Fruit fly (Drosophila melanogaster): ENCODE measurements around the gene CG9109.

The CG9109 gene

dm6 chr2L:6078757-6079351 is 44.6 kb upstream of the CG9109 start (continued):
- TF ChIP-seq eve (GFP tag; optimal IDR thresholded peaks at IDR 0.05) (no peak), shn (GFP tag; optimal IDR thresholded peaks at IDR 0.05) (no peak), maf-S (GFP tag; optimal IDR thresholded peaks at IDR 0.05) (no peak), CG15269 (tag; optimal IDR thresholded peaks at IDR 0.05) (no peak), CG13287 (GFP tag; IDR thresholded peaks at IDR 0.05; ENCODE audit: partially characterized antibody) (no peak), ssp (GFP tag; IDR thresholded peaks at IDR 0.05) (no peak), unpg (GFP tag; optimal IDR thresholded peaks at IDR 0.05) (no peak), CG7963 (GFP tag; IDR thresholded peaks at IDR 0.05; ENCODE audit: partially characterized antibody) (no peak), sqz (GFP tag; optimal IDR thresholded peaks at IDR 0.05) (no peak), YL-1 (GFP tag; optimal IDR thresholded peaks at IDR 0.05) (no peak), CG30020 (tag; optimal IDR thresholded peaks at IDR 0.05) (no peak), grau (tag; optimal IDR thresholded peaks at IDR 0.05) (no peak), HHEX (GFP tag; optimal IDR thresholded peaks at IDR 0.05) (no peak), CG1529 (GFP tag; optimal IDR thresholded peaks at IDR 0.05) (no peak), eyg (GFP tag; optimal IDR thresholded peaks at IDR 0.05) (no peak), CG9215 (GFP tag; IDR thresholded peaks at IDR 0.05) (no peak), scrt (GFP tag; optimal IDR thresholded peaks at IDR 0.05) (no peak), CG10209 (GFP tag; optimal IDR thresholded peaks at IDR 0.05) (no peak), Ptx1 (GFP tag; IDR thresholded peaks at IDR 0.05) (no peak), CG33213 (GFP tag; optimal IDR thresholded peaks at IDR 0.05) (no peak), ato (GFP tag; IDR thresholded peaks at IDR 0.05; ENCODE audit: partially characterized antibody) (no peak), Rfx (GFP tag; IDR thresholded peaks at IDR 0.05) (no peak), CG17612 (GFP tag; IDR thresholded peaks at IDR 0.05) (no peak), lola (GFP tag; optimal IDR thresholded peaks at IDR 0.05) (no peak), toy (GFP tag; IDR thresholded peaks at IDR 0.05) (no peak), gsb-n (tag; optimal IDR thresholded peaks at IDR 0.05) (peak; percentile 14), sna (GFP tag; IDR thresholded peaks at IDR 0.05; ENCODE audit: partially characterized antibody) (0 out of 2 replicates have a peak, but pooled peaks have one; percentile 23), CG34224 (GFP tag; IDR thresholded peaks at IDR 0.05; ENCODE audit: partially characterized antibody) (no peak), fd102C (GFP tag; optimal IDR thresholded peaks at IDR 0.05) (no peak), Dbx (GFP tag; IDR thresholded peaks at IDR 0.05) (no peak), Doc2 (GFP tag; IDR thresholded peaks at IDR 0.05) (no peak), CG13123 (GFP tag; optimal IDR thresholded peaks at IDR 0.05) (no peak), CG1602 (GFP tag; optimal IDR thresholded peaks at IDR 0.05) (no peak), CG10147 (GFP tag; optimal IDR thresholded peaks at IDR 0.05) (no peak), dpn (GFP tag; optimal IDR thresholded peaks at IDR 0.05) (no peak), Sry-β (GFP tag; optimal IDR thresholded peaks at IDR 0.05) (no peak), CG15479 (GFP tag; optimal IDR thresholded peaks at IDR 0.05) (peak; percentile 100), Fer2 (tag; optimal IDR thresholded peaks at IDR 0.05) (no peak), gem (tag; optimal IDR thresholded peaks at IDR 0.05) (no peak), grn (GFP tag; optimal IDR thresholded peaks at IDR 0.05) (no peak), Ravus (GFP tag; IDR thresholded peaks at IDR 0.05) (no peak), repo (GFP tag; optimal IDR thresholded peaks at IDR 0.05) (no peak), Hey (tag; optimal IDR thresholded peaks at IDR 0.05) (peak; percentile 67), CG42726 (GFP tag; IDR thresholded peaks at IDR 0.05; ENCODE audit: partially characterized antibody) (peak; percentile 100), ro (GFP tag; IDR thresholded peaks at IDR 0.05) (no peak), NfI (GFP tag; optimal IDR thresholded peaks at IDR 0.05) (no peak), CG3065 (GFP tag; optimal IDR thresholded peaks at IDR 0.05) (no peak), Ssrp (tag; optimal IDR thresholded peaks at IDR 0.05) (no peak), tap (tag; optimal IDR thresholded peaks at IDR 0.05) (no peak), ab (GFP tag; optimal IDR thresholded peaks at IDR 0.05) (no peak)
